Worm (Caenorhabditis elegans) whole organism, early embryonic: ENCODE data around the gene K10H10.13.

ENCODE experiments used
- B0310.2 ChIP-seq: sonication (generic microtip); optimal IDR thresholded peaks from 2 replicates; lab custom pipeline; 2016; ENCODE audit warnings: mild to moderate bottlenecking, missing genetic modification characterization, missing compliant biosample characterization
- aly-1 ChIP-seq: sonication (generic microtip); optimal IDR thresholded peaks from 2 replicates; lab custom pipeline; 2016; ENCODE audit warnings: missing genetic modification characterization, missing compliant biosample characterization
- ama-1 ChIP-seq: fragments of 150-350 bp; optimal IDR thresholded peaks from 2 replicates; lab custom pipeline; 2014
- ceh-13 ChIP-seq: fragments of 200-800 bp; sonication (Bioruptor generic); optimal IDR thresholded peaks from 2 replicates; lab custom pipeline; 2018; ENCODE audit warnings: mild to moderate bottlenecking, missing genetic modification characterization, missing compliant biosample characterization
- ets-7 ChIP-seq: sonication (generic microtip); optimal IDR thresholded peaks from 2 replicates; lab custom pipeline; 2016; ENCODE audit warnings: missing genotype, missing genetic modification characterization, missing compliant biosample characterization
- tbx-11 ChIP-seq: fragments of 200-800 bp; sonication (Bioruptor generic); IDR thresholded peaks from 2 replicates; pipeline ENCODE4 v1.3.6; 2022; ENCODE audit warnings: missing genetic modification characterization, missing compliant biosample characterization
- tbx-37 ChIP-seq: fragments of 200-800 bp; sonication (Bioruptor generic); conservative IDR thresholded peaks from 2 replicates; pipeline ENCODE4 v1.3.6; 2022; ENCODE audit warnings: missing genetic modification reagents, missing genetic modification characterization, missing compliant biosample characterization

DNA sequence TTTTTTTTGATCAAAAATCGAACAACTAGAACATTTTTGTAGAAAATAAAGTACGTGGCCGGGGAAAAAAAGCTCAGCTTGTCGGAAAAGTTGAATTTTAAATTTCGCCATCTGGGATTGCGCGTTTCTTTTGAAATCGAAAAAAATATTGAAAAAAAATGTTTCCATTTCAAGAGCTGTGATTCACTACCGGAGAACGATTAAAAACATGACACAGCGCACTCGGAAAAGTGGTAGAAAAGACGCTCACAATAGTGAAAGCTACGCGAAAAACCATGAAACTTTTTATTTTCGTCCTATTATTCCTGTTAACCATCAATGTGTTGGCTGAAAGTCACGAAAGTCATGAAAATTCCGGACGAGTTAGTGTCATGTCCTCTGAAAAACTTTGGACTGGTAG, 26.6 kb upstream of the K10H10.13 start, which contains the start of the genes clec-147 and C04H5.7:
- no peak for TF ChIP-seq tbx-11 (GFP tag; lab: Robert Waterston, UW)
- no peak for TF ChIP-seq ama-1
- TF ChIP-seq tbx-37 = no peak
- no peak for TF ChIP-seq ets-7
- TF ChIP-seq aly-1 = no peak
- TF ChIP-seq ceh-13 (GFP tag; lab: Kevin White, UChicago) = no peak
- TF ChIP-seq B0310.2 (tag; lab: Kevin White, UChicago) = no peak
